Worm (Caenorhabditis elegans) whole organism, dauer: ENCODE results near the gene bbs-5.

ENCODE experiments used
- unc-62 ChIP-seq: sonication (generic microtip); optimal IDR thresholded peaks from 2 replicates; lab custom pipeline; 2017; ENCODE audit warnings: missing biosample characterization, missing genetic modification reagents, missing genetic modification characterization

Gene bbs-5

DNA sequence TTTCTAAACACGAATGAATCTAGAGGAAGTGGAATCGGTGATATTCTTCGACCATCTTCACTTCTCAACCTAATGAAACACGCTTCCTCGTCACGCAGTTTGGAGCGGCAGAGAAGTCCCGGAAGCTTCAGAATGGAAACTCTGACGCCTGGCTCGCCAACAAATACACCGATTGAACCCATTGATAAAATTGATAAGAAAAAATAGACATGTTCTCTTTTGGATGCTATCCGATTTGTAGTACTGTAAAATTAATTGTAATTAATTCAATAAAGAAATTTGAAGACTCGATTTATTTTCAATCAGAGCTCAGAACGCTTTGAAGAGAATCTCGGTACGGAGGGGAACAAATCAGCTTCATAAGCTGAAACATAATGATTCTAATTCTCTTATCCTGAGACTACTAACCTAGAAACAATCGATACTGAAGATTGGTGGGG lies 47.0 kb downstream of the bbs-5 start:
- no peak for TF ChIP-seq unc-62 (GFP tag; lab: Kevin White, UChicago)

DNA sequence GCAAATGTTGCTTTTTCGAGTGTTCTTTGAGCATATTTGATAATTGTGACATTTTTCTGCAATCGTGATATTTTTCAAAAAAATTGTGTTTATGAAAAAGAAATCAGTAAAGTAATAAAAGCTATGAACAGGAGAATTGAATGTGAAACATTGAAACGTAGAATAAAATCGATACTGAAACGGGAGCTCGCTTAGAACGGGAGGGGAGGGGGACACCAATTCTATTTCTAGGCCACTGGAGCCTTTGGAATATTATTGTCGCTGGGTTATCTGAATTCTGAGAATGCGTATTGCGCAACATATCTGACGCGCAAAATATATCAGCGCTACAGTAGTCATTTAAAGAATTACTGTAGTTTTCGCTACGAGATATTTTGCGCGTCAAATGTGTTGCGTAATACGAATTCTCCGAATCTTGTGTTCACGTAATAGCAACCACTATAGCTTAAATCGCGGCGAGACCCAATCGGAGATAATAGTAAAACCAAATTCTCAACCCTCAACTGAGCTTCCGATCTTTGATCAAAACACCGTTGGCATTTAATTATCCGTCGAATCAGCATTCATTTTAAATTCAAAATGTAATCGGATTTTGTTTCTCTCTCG lies 49.6 kb downstream of the bbs-5 start, which contains the start of the genes blos-1 and best-18:
Gene blos-1, minus strand, starts transcription at position 58 of the 606 bp plus-strand sequence.
Gene best-18, plus strand, starts transcription at position 508 of the 606 bp plus-strand sequence.
- TF ChIP-seq unc-62 (GFP tag; lab: Kevin White, UChicago): no peak

ce11 chrIII:10209703-10210102 lies 51.9 kb downstream of the bbs-5 start, which contains the start of gene T20G5.9:
Gene T20G5.9, plus strand, starts transcription at chrIII:10209840.
- no peak for TF ChIP-seq unc-62 (GFP tag; lab: Kevin White, UChicago)
